Fruit fly (Drosophila melanogaster) whole organism, embryonic: ENCODE results near the gene SsRbeta.

Source experiments
- Ada2b ChIP-seq: fragments of 200-800 bp; sonication (Bioruptor generic); IDR thresholded peaks from 2 replicates; pipeline ENCODE4 v1.3.6; 2022; ENCODE audit warnings: missing biosample characterization, missing genetic modification characterization
- Bteb2 ChIP-seq: fragments of 200-800 bp; sonication (Bioruptor generic); optimal IDR thresholded peaks from 2 replicates; lab custom pipeline; 2016; ENCODE audit warnings: missing biosample characterization, missing genetic modification characterization
- C15 ChIP-seq: fragments of 200-800 bp; sonication (Bioruptor generic); IDR thresholded peaks from 3 replicates; pipeline ENCODE4 v1.3.6; 2022; ENCODE audit warnings: missing biosample characterization, missing genetic modification characterization
- CG10267 ChIP-seq: fragments of 200-800 bp; sonication (Bioruptor generic); optimal IDR thresholded peaks from 2 replicates; lab custom pipeline; 2018; ENCODE audit warnings: missing biosample characterization, mild to moderate bottlenecking, missing genetic modification characterization, moderate library complexity
- CG12071 ChIP-seq: fragments of 200-800 bp; sonication (Bioruptor generic); optimal IDR thresholded peaks from 3 replicates; lab custom pipeline; 2018; ENCODE audit warnings: missing biosample characterization, mild to moderate bottlenecking, missing genetic modification characterization
- CG13424 ChIP-seq: fragments of 200-800 bp; sonication (Bioruptor generic); optimal IDR thresholded peaks from 2 replicates; lab custom pipeline; 2019; ENCODE audit warnings: missing biosample characterization, mild to moderate bottlenecking, missing genetic modification characterization, moderate library complexity
- CG1603 ChIP-seq: fragments of 200-800 bp; sonication (Bioruptor generic); optimal IDR thresholded peaks from 2 replicates; lab custom pipeline; 2019; ENCODE audit warnings: missing biosample characterization, mild to moderate bottlenecking, missing genetic modification characterization, moderate library complexity
- CG17385 ChIP-seq: fragments of 200-800 bp; sonication (Bioruptor generic); optimal IDR thresholded peaks from 3 replicates; lab custom pipeline; 2018; ENCODE audit warnings: missing biosample characterization, mild to moderate bottlenecking, missing genetic modification characterization
- CG17612 ChIP-seq: fragments of 200-800 bp; sonication (Bioruptor generic); IDR thresholded peaks from 2 replicates; pipeline ENCODE4 v1.3.6; 2022; ENCODE audit warnings: missing biosample characterization, missing genetic modification characterization
- CG17912 ChIP-seq: fragments of 200-800 bp; sonication (Bioruptor generic); optimal IDR thresholded peaks from 2 replicates; lab custom pipeline; 2018; ENCODE audit warnings: missing biosample characterization, mild to moderate bottlenecking, missing genetic modification characterization
- CG18599 ChIP-seq: fragments of 200-800 bp; sonication (Bioruptor generic); optimal IDR thresholded peaks from 3 replicates; lab custom pipeline; 2017; ENCODE audit warnings: missing biosample characterization, missing genetic modification characterization, mild to moderate bottlenecking, moderate library complexity, missing genetic modification reagents
- CG31365 ChIP-seq: fragments of 200-800 bp; sonication (Bioruptor generic); optimal IDR thresholded peaks from 2 replicates; lab custom pipeline; 2018; ENCODE audit warnings: missing biosample characterization, mild to moderate bottlenecking, missing genetic modification characterization
- CG4730 ChIP-seq: fragments of 200-800 bp; sonication (Bioruptor generic); IDR thresholded peaks from 2 replicates; pipeline ENCODE4 v1.3.6; 2022; ENCODE audit warnings: missing biosample characterization, missing genetic modification characterization
- CG6175 ChIP-seq: fragments of 200-800 bp; sonication (Bioruptor generic); IDR thresholded peaks from 3 replicates; pipeline ENCODE4 v1.3.6; 2022; ENCODE audit warnings: missing biosample characterization, missing genetic modification characterization
- CG6683 ChIP-seq: fragments of 200-800 bp; sonication (Bioruptor generic); optimal IDR thresholded peaks from 2 replicates; lab custom pipeline; 2017; ENCODE audit warnings: missing biosample characterization, mild to moderate bottlenecking, missing genetic modification characterization, missing genetic modification reagents
- CG7839 ChIP-seq: fragments of 200-800 bp; sonication (Bioruptor generic); optimal IDR thresholded peaks from 3 replicates; lab custom pipeline; 2018; ENCODE audit warnings: missing biosample characterization, mild to moderate bottlenecking, missing genetic modification characterization, moderate library complexity
- CG8290 ChIP-seq, 3 experiments: fragments of 200-800 bp; sonication (Bioruptor generic); optimal IDR thresholded peaks; 2 replicates each; lab custom pipeline; 2016 to 2019; ENCODE audit warnings: missing biosample characterization in 3 of 3, missing genetic modification characterization in 3 of 3, mild to moderate bottlenecking in 2 of 3, moderate library complexity in 1 of 3
- CG8478 ChIP-seq: fragments of >200 bp; optimal IDR thresholded peaks from 2 replicates; lab custom pipeline; 2018
- CG9215 ChIP-seq: fragments of 200-800 bp; sonication (Bioruptor generic); IDR thresholded peaks from 2 replicates; pipeline ENCODE4 v1.3.6; 2022; ENCODE audit warnings: missing biosample characterization, missing genetic modification characterization
- CG9797 ChIP-seq: fragments of 200-800 bp; sonication (Bioruptor generic); optimal IDR thresholded peaks from 3 replicates; lab custom pipeline; 2018; ENCODE audit warnings: missing biosample characterization, mild to moderate bottlenecking, missing genetic modification characterization
- CkIIα-i1 ChIP-seq: fragments of 200-800 bp; sonication (Bioruptor generic); IDR thresholded peaks from 2 replicates; pipeline ENCODE4 v1.3.6; 2022; ENCODE audit warnings: missing biosample characterization, missing genetic modification characterization
- Dbx ChIP-seq: fragments of 200-800 bp; sonication (Bioruptor generic); IDR thresholded peaks from 3 replicates; pipeline ENCODE4 v1.3.6; 2022; ENCODE audit warnings: missing biosample characterization, missing genetic modification characterization
- Dek ChIP-seq: fragments of 200-800 bp; sonication (Bioruptor generic); optimal IDR thresholded peaks from 3 replicates; lab custom pipeline; 2019; ENCODE audit warnings: missing biosample characterization, mild to moderate bottlenecking, missing genetic modification characterization, moderate library complexity
- Dll ChIP-seq: fragments of 200-800 bp; sonication (Bioruptor generic); IDR thresholded peaks from 4 replicates; pipeline ENCODE4 v1.3.6; 2022; ENCODE audit warnings: missing biosample characterization, missing genetic modification characterization; ENCODE audit not compliant: partially characterized antibody
- HLHmδ ChIP-seq: fragments of 200-800 bp; sonication (Bioruptor generic); optimal IDR thresholded peaks from 2 replicates; lab custom pipeline; 2018; ENCODE audit warnings: missing biosample characterization, mild to moderate bottlenecking, missing genetic modification characterization, moderate library complexity
- Hsf ChIP-seq: fragments of 200-800 bp; sonication (Bioruptor generic); optimal IDR thresholded peaks from 3 replicates; lab custom pipeline; 2016; ENCODE audit warnings: missing biosample characterization, missing genetic modification characterization
- Mad ChIP-seq: fragments of 200-800 bp; sonication (Bioruptor generic); optimal IDR thresholded peaks from 2 replicates; lab custom pipeline; 2016; ENCODE audit warnings: missing biosample characterization, missing genetic modification characterization
- Meics ChIP-seq: fragments of 200-800 bp; sonication (Bioruptor generic); optimal IDR thresholded peaks from 2 replicates; lab custom pipeline; 2017; ENCODE audit warnings: missing biosample characterization, mild to moderate bottlenecking, missing genetic modification characterization
- Myb ChIP-seq: fragments of 200-800 bp; sonication (Bioruptor generic); optimal IDR thresholded peaks from 2 replicates; lab custom pipeline; 2016; ENCODE audit warnings: missing biosample characterization, missing genetic modification characterization
- NC2β ChIP-seq: fragments of 200-800 bp; sonication (Bioruptor generic); optimal IDR thresholded peaks from 2 replicates; lab custom pipeline; 2016; ENCODE audit warnings: missing biosample characterization, missing genetic modification characterization
- Poxn ChIP-seq: fragments of 200-800 bp; sonication (Bioruptor generic); IDR thresholded peaks from 2 replicates; pipeline ENCODE4 v1.3.6; 2022; ENCODE audit warnings: missing biosample characterization, missing genetic modification characterization
- ab ChIP-seq: fragments of 200-800 bp; sonication (Bioruptor generic); optimal IDR thresholded peaks from 2 replicates; lab custom pipeline; 2016; ENCODE audit warnings: missing biosample characterization, missing genetic modification characterization
- bab2 ChIP-seq: fragments of 200-800 bp; sonication (Bioruptor generic); optimal IDR thresholded peaks from 2 replicates; lab custom pipeline; 2016; ENCODE audit warnings: missing biosample characterization, missing genetic modification characterization
- bowl ChIP-seq: fragments of 200-800 bp; sonication (Bioruptor generic); IDR thresholded peaks from 2 replicates; pipeline ENCODE4 v1.3.6; 2022; ENCODE audit warnings: missing biosample characterization, missing genetic modification characterization
- bsh ChIP-seq, 2 experiments: fragments of 200-800 bp; sonication (Bioruptor generic); optimal IDR thresholded peaks; 2 replicates each; lab custom pipeline; 2017 to 2018; ENCODE audit warnings: mild to moderate bottlenecking in 2 of 2, missing biosample characterization in 2 of 2, missing genetic modification characterization in 2 of 2, moderate library complexity in 1 of 2
- da ChIP-seq: fragments of 200-800 bp; sonication (Bioruptor generic); optimal IDR thresholded peaks from 2 replicates; lab custom pipeline; 2016; ENCODE audit warnings: missing biosample characterization, missing genetic modification characterization
- danr ChIP-seq: fragments of 200-800 bp; sonication (Bioruptor generic); IDR thresholded peaks from 2 replicates; pipeline ENCODE4 v1.3.6; 2022; ENCODE audit warnings: missing biosample characterization, missing genetic modification characterization
- ems ChIP-seq: fragments of 200-800 bp; sonication (Bioruptor generic); optimal IDR thresholded peaks from 3 replicates; lab custom pipeline; 2016; ENCODE audit warnings: missing biosample characterization, missing genetic modification characterization
- exex ChIP-seq: fragments of 200-800 bp; sonication (Bioruptor generic); optimal IDR thresholded peaks from 4 replicates; lab custom pipeline; 2018; ENCODE audit warnings: missing biosample characterization, mild to moderate bottlenecking, missing genetic modification characterization, moderate library complexity
- gce ChIP-seq: fragments of 200-800 bp; sonication (Bioruptor generic); IDR thresholded peaks from 3 replicates; pipeline ENCODE4 v1.3.6; 2022; ENCODE audit warnings: missing biosample characterization, missing genetic modification characterization
- gfzf ChIP-seq: fragments of 200-800 bp; sonication (Bioruptor generic); optimal IDR thresholded peaks from 2 replicates; lab custom pipeline; 2016; ENCODE audit warnings: missing biosample characterization, mild to moderate bottlenecking, missing genetic modification characterization, moderate library complexity
- hth ChIP-seq: fragments of >200 bp; optimal IDR thresholded peaks from 2 replicates; lab custom pipeline; 2017; ENCODE audit warnings: inconsistent platforms
- oc ChIP-seq: fragments of 200-800 bp; sonication (Bioruptor generic); optimal IDR thresholded peaks from 2 replicates; lab custom pipeline; 2018; ENCODE audit warnings: missing biosample characterization, mild to moderate bottlenecking, missing genetic modification characterization, moderate library complexity
- pho ChIP-seq: fragments of 200-800 bp; sonication (Bioruptor generic); optimal IDR thresholded peaks from 2 replicates; lab custom pipeline; 2016; ENCODE audit warnings: missing biosample characterization, missing genetic modification characterization
- run ChIP-seq: fragments of 200-800 bp; sonication (Bioruptor generic); optimal IDR thresholded peaks from 3 replicates; lab custom pipeline; 2018; ENCODE audit warnings: missing biosample characterization, mild to moderate bottlenecking, missing genetic modification characterization
- schlank ChIP-seq: fragments of 200-800 bp; sonication (Bioruptor generic); optimal IDR thresholded peaks from 2 replicates; lab custom pipeline; 2018; ENCODE audit warnings: missing biosample characterization, mild to moderate bottlenecking, missing genetic modification characterization
- sob ChIP-seq: fragments of 200-800 bp; sonication (Bioruptor generic); IDR thresholded peaks from 2 replicates; pipeline ENCODE4 v1.3.6; 2022; ENCODE audit warnings: missing biosample characterization, missing genetic modification characterization
- tap ChIP-seq: fragments of 200-800 bp; optimal IDR thresholded peaks from 3 replicates; lab custom pipeline; 2019; ENCODE audit warnings: missing biosample characterization, mild to moderate bottlenecking, missing genetic modification characterization, moderate library complexity
- twi ChIP-seq: fragments of 200-800 bp; optimal IDR thresholded peaks from 2 replicates; lab custom pipeline; 2019; ENCODE audit warnings: missing biosample characterization, mild to moderate bottlenecking, missing genetic modification characterization, moderate library complexity
- vvl ChIP-seq: fragments of 200-800 bp; sonication (Bioruptor generic); IDR thresholded peaks from 2 replicates; pipeline ENCODE4 v1.3.6; 2022; ENCODE audit warnings: missing biosample characterization, missing genetic modification characterization
- zfh2 ChIP-seq: fragments of 200-800 bp; sonication (Bioruptor generic); optimal IDR thresholded peaks from 2 replicates; lab custom pipeline; 2016; ENCODE audit warnings: missing biosample characterization, missing genetic modification characterization

SsRbeta gene

DNA sequence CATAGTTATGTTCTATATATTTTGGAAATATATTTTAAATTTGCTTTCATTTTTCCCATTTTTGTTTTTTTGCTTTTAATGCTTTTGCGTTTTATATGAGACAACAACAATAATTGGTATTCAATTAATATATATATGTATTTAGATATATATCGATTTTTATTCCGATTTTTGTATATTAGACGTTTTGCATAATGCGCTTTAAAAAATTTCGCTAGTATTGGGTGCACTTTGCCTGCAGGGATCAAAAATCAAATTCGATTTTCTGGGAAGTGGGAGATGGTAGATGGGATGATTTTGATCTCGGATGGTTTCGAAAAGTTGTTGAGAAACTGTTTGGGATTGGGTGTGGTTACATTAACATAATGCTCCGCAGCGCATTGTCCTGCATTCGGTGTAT is 8.4 kb downstream of the SsRbeta start, which contains the start of gene CG5157 (continued):
- no peak for TF ChIP-seq CG8290 (GFP tag; optimal IDR thresholded peaks at IDR 0.05; lab: Kevin White, UChicago)
- no peak for TF ChIP-seq CG8290 (tag; optimal IDR thresholded peaks at IDR 0.05; lab: Kevin White, UChicago)
- TF ChIP-seq, all 482 proteins: peak for 0

DNA sequence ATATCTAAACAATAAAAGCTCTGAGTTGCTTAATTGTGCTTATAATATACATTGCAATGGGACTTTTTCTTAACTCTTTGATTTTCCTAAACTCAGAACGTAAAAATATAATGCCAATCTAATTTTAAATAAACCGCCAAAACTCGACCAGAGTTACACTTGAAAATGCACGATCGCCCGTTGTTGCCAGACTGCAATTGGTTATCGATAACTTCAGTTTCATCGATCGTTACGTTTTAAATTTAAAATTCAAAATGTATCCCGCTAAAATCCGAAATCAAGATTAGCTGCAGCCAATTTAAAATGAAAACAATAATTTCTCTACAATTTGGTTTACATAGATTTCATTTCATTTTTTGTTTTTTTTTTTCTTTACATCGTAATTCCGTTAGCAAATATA is 9.7 kb downstream of the SsRbeta start:
- no peak for TF ChIP-seq Hsf (GFP tag; lab: Kevin White, UChicago)
- no peak for TF ChIP-seq Bteb2 (GFP tag; lab: Kevin White, UChicago)
- TF ChIP-seq vvl (GFP tag; lab: Robert Waterston, UW): no peak
- no peak for TF ChIP-seq Meics
- no peak for TF ChIP-seq CG18599
- TF ChIP-seq CG31365: no peak
- TF ChIP-seq CG12071 (GFP tag; lab: Kevin White, UChicago): no peak
- no peak for TF ChIP-seq tap (tag; lab: Kevin White, UChicago)
- TF ChIP-seq zfh2 (GFP tag; lab: Kevin White, UChicago): no peak
- no peak for TF ChIP-seq CkIIα-i1
- TF ChIP-seq da (GFP tag; lab: Kevin White, UChicago): no peak
- TF ChIP-seq CG8478: no peak
- no peak for TF ChIP-seq NC2β (GFP tag; lab: Kevin White, UChicago)
- no peak for TF ChIP-seq run (tag; lab: Kevin White, UChicago)
- TF ChIP-seq danr: no peak
- no peak for TF ChIP-seq gce
- TF ChIP-seq CG7839 (tag; lab: Kevin White, UChicago): no peak
- no peak for TF ChIP-seq CG6683 (GFP tag; lab: Kevin White, UChicago)
- no peak for TF ChIP-seq ems (GFP tag; lab: Kevin White, UChicago)
- TF ChIP-seq oc (tag; lab: Kevin White, UChicago): no peak
- TF ChIP-seq exex (tag; lab: Kevin White, UChicago): no peak
- TF ChIP-seq schlank: no peak
- TF ChIP-seq HLHmδ (GFP tag; lab: Kevin White, UChicago): no peak
- no peak for TF ChIP-seq pho
- TF ChIP-seq bsh (GFP tag; optimal IDR thresholded peaks at IDR 0.05; lab: Kevin White, UChicago): no peak
- TF ChIP-seq CG13424 (tag; lab: Kevin White, UChicago): no peak
- peak; percentile 98 for TF ChIP-seq Myb
- TF ChIP-seq hth (lab: Kevin White, UChicago): no peak
- peak; percentile 28 for TF ChIP-seq gfzf (GFP tag; lab: Kevin White, UChicago)
- TF ChIP-seq Poxn (GFP tag; lab: Robert Waterston, UW): no peak
- no peak; the same call in 3 of the 4 replicates for TF ChIP-seq Dll (GFP tag; lab: Robert Waterston, UW)
- TF ChIP-seq bab2 (GFP tag; lab: Kevin White, UChicago): no peak
- no peak for TF ChIP-seq CG17912
- no peak for TF ChIP-seq ab (GFP tag; lab: Kevin White, UChicago)
- no peak for TF ChIP-seq C15 (GFP tag; lab: Robert Waterston, UW)
- no peak for TF ChIP-seq CG17385 (GFP tag; lab: Kevin White, UChicago)
- TF ChIP-seq CG9797 (GFP tag; lab: Kevin White, UChicago): peak; percentile 9
- TF ChIP-seq CG1603 (tag; lab: Kevin White, UChicago): peak; percentile 76
- TF ChIP-seq CG6175 (GFP tag; lab: Robert Waterston, UW): no peak
- TF ChIP-seq Dbx (GFP tag; lab: Robert Waterston, UW): no peak
- TF ChIP-seq Ada2b (GFP tag; lab: Robert Waterston, UW): no peak
- TF ChIP-seq sob (GFP tag; lab: Robert Waterston, UW): no peak
- TF ChIP-seq bowl: no peak
- no peak for TF ChIP-seq Mad
- no peak for TF ChIP-seq twi (tag; lab: Kevin White, UChicago)
- no peak for TF ChIP-seq CG4730 (GFP tag; lab: Robert Waterston, UW)
- TF ChIP-seq CG9215 (GFP tag; lab: Robert Waterston, UW): no peak
- TF ChIP-seq Dek (tag; lab: Kevin White, UChicago): no peak
- TF ChIP-seq CG10267 (tag; lab: Kevin White, UChicago): peak; percentile 31
- no peak for TF ChIP-seq CG17612 (GFP tag; lab: Robert Waterston, UW)
